Worm (Caenorhabditis elegans) whole organism, L2 larva: ENCODE results near the gene C08F11.7.
"Not testable (repeated sequence)": the region's sequence is repeated elsewhere in the genome, so short reads cannot be mapped to it uniquely, and the experiment has no call there.

ENCODE experiments used
- F13H6.1 ChIP-seq: sonication (generic microtip); optimal IDR thresholded peaks from 2 replicates; lab custom pipeline; 2016; ENCODE audit warnings: missing genetic modification characterization, missing compliant biosample characterization
- R02D3.7 ChIP-seq: fragments of 150-350 bp; optimal IDR thresholded peaks from 2 replicates; lab custom pipeline; 2014; ENCODE audit warnings: missing biosample characterization, missing genetic modification characterization
- Y55F3AM.14 ChIP-seq: fragments of 200-800 bp; sonication (Bioruptor generic); optimal IDR thresholded peaks from 2 replicates; lab custom pipeline; 2018; ENCODE audit warnings: mild to moderate bottlenecking, missing genetic modification characterization, missing compliant biosample characterization
- ZK546.5 ChIP-seq: sonication (generic microtip); optimal IDR thresholded peaks from 2 replicates; lab custom pipeline; 2017; ENCODE audit warnings: missing biosample characterization, missing genetic modification characterization
- aly-2 ChIP-seq: fragments of 150-350 bp; optimal IDR thresholded peaks from 2 replicates; lab custom pipeline; 2014; ENCODE audit warnings: missing biosample characterization, missing genetic modification characterization
- crh-2 ChIP-seq: sonication (generic microtip); optimal IDR thresholded peaks from 2 replicates; lab custom pipeline; 2017; ENCODE audit warnings: missing biosample characterization, missing genetic modification characterization
- dmd-4 ChIP-seq: sonication (generic microtip); optimal IDR thresholded peaks from 2 replicates; lab custom pipeline; 2017; ENCODE audit warnings: missing biosample characterization, missing genetic modification characterization
- elt-3 ChIP-seq: sonication (generic microtip); optimal IDR thresholded peaks from 2 replicates; lab custom pipeline; 2017; ENCODE audit warnings: missing biosample characterization, missing genetic modification characterization
- lin-11 ChIP-seq: fragments of 150-350 bp; sonication (generic microtip); optimal IDR thresholded peaks from 2 replicates; lab custom pipeline; 2014; ENCODE audit warnings: missing biosample characterization, missing genetic modification characterization, inconsistent platforms, mixed read lengths
- lin-13 ChIP-seq: fragments of 150-350 bp; optimal IDR thresholded peaks from 2 replicates; lab custom pipeline; 2014; ENCODE audit warnings: missing biosample characterization, missing genetic modification reagents, missing genetic modification characterization
- lin-39 ChIP-seq: fragments of 150-350 bp; optimal IDR thresholded peaks from 2 replicates; lab custom pipeline; 2014; ENCODE audit warnings: missing biosample characterization, missing genetic modification reagents, missing genetic modification characterization
- lsy-2 ChIP-seq, 2 experiments: fragments of 150-350 bp in 1 of 2; sonication (generic microtip) in 1 of 2; optimal IDR thresholded peaks; 2 replicates each; lab custom pipeline; 2014 to 2017; ENCODE audit warnings: missing biosample characterization in 2 of 2, missing genetic modification characterization in 2 of 2
- mab-5 ChIP-seq: fragments of 150-350 bp; optimal IDR thresholded peaks from 2 replicates; lab custom pipeline; 2014; ENCODE audit warnings: missing biosample characterization, missing genetic modification characterization
- mbf-1 ChIP-seq: sonication (generic microtip); optimal IDR thresholded peaks from 2 replicates; lab custom pipeline; 2017; ENCODE audit warnings: missing biosample characterization, missing genetic modification characterization
- mdl-1 ChIP-seq, 2 experiments: fragments of 150-350 bp in 1 of 2; sonication (generic microtip) in 1 of 2; optimal IDR thresholded peaks; 2 replicates each; lab custom pipeline; 2017; ENCODE audit warnings: missing biosample characterization in 2 of 2, missing genetic modification characterization in 2 of 2
- nhr-10 ChIP-seq: sonication (generic microtip); optimal IDR thresholded peaks from 2 replicates; lab custom pipeline; 2017; ENCODE audit warnings: missing biosample characterization, missing genetic modification characterization
- nhr-21 ChIP-seq: fragments of 150-350 bp; optimal IDR thresholded peaks from 2 replicates; lab custom pipeline; 2014; ENCODE audit warnings: missing biosample characterization, missing genetic modification characterization
- nhr-23 ChIP-seq: fragments of 150-350 bp; optimal IDR thresholded peaks from 2 replicates; lab custom pipeline; 2014; ENCODE audit warnings: missing biosample characterization, missing genetic modification reagents, missing genetic modification characterization
- nhr-237 ChIP-seq: fragments of 150-350 bp; optimal IDR thresholded peaks from 2 replicates; lab custom pipeline; 2014; ENCODE audit warnings: missing biosample characterization, missing genetic modification characterization
- nhr-25 ChIP-seq: fragments of 150-350 bp; sonication (generic microtip); optimal IDR thresholded peaks from 3 replicates; lab custom pipeline; 2014; ENCODE audit warnings: missing biosample characterization, missing genetic modification characterization
- nhr-6 ChIP-seq: fragments of 150-350 bp; optimal IDR thresholded peaks from 2 replicates; lab custom pipeline; 2014; ENCODE audit warnings: missing biosample characterization, missing genetic modification characterization
- nhr-77 ChIP-seq: fragments of 150-350 bp; optimal IDR thresholded peaks from 2 replicates; lab custom pipeline; 2014; ENCODE audit warnings: missing biosample characterization, missing genetic modification characterization
- peb-1 ChIP-seq: fragments of 150-350 bp; optimal IDR thresholded peaks from 2 replicates; lab custom pipeline; 2014; ENCODE audit warnings: missing biosample characterization, missing genetic modification characterization
- sma-3 ChIP-seq: sonication (generic microtip); optimal IDR thresholded peaks from 2 replicates; lab custom pipeline; 2016; ENCODE audit warnings: missing genetic modification reagents, missing genetic modification characterization, missing compliant biosample characterization
- sma-9 ChIP-seq, 2 experiments: fragments of 150-350 bp in 1 of 2; sonication (generic microtip) in 1 of 2; optimal IDR thresholded peaks; 2 replicates each; lab custom pipeline; 2014 to 2016; ENCODE audit warnings: missing genetic modification characterization in 2 of 2, mild to moderate bottlenecking in 1 of 2, missing biosample characterization in 1 of 2, missing compliant biosample characterization in 1 of 2, missing genetic modification reagents in 1 of 2, moderate library complexity in 1 of 2
- snpc-4 ChIP-seq: fragments of 150-350 bp; optimal IDR thresholded peaks from 2 replicates; lab custom pipeline; 2014; ENCODE audit warnings: missing biosample characterization, missing genetic modification characterization
- unc-39 ChIP-seq: fragments of 150-350 bp; optimal IDR thresholded peaks from 2 replicates; lab custom pipeline; 2014; ENCODE audit warnings: missing biosample characterization, missing genetic modification characterization
- unc-55 ChIP-seq: fragments of 150-350 bp; sonication (generic microtip); optimal IDR thresholded peaks from 3 replicates; lab custom pipeline; 2014; ENCODE audit warnings: missing biosample characterization, missing genetic modification reagents, missing genetic modification characterization
- unc-62 ChIP-seq: fragments of 150-350 bp; optimal IDR thresholded peaks from 2 replicates; lab custom pipeline; 2014; ENCODE audit warnings: missing biosample characterization, missing genetic modification reagents, missing genetic modification characterization
- zag-1 ChIP-seq: fragments of 150-350 bp; optimal IDR thresholded peaks from 2 replicates; lab custom pipeline; 2014; ENCODE audit warnings: missing biosample characterization, missing genetic modification characterization
- ztf-1 ChIP-seq: fragments of 200-800 bp; sonication (Bioruptor generic); conservative IDR thresholded peaks from 2 replicates; pipeline ENCODE4 v1.3.6; 2022; ENCODE audit warnings: missing genetic modification characterization, missing compliant biosample characterization
- ztf-4 ChIP-seq: fragments of 150-350 bp; optimal IDR thresholded peaks from 2 replicates; lab custom pipeline; 2014; ENCODE audit warnings: missing biosample characterization, missing genetic modification characterization

Gene C08F11.7

DNA sequence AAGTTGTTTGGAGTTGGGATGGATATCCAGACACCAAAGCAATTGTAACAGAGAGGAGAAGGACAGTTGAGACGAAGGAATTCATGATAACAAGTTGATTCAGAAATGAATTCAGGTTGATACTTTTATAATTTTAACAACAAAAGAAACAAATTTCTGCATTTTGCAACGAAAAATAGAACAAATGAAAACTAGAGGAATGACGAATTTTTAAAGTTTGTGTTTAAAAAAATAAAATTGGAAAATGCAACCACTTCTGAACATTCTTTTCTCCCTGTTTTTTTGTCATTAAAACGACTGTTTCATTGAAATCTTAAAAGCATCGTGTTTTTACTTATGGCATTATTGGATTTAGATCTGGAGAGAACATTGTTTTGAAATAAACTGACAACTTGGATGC, 25.5 kb downstream of the C08F11.7 start, which contains the start of gene Y45F10C.2:
Gene Y45F10C.2 (minus strand): TSS at position 101 of the 400 bp plus-strand sequence.
- TF ChIP-seq nhr-23 (tag; lab: Kevin White, UChicago); ZK546.5; F13H6.1 (tag; lab: Kevin White, UChicago): not testable (repeated sequence)

DNA sequence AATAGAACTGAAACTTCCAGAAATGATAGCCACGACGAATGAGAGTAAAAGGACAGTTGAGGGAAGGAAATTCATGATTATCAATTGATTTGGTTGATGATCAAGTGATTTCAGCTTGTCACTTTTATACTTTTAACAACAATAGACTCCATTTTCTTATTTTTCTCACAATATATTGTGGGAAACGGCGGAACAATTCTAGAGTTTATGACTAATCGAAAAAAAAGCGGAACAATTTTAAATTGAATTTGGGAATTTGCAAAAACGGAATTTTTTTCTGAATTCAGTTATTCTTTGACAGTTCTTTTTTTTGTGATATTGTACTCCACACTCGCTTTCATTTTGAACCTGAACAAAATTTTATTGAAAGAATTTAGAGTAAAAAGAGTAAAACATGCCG, 27.0 kb downstream of the C08F11.7 start, which contains the start of gene Y45F10C.4:
Gene Y45F10C.4 (minus strand): TSS at position 101 of the 400 bp plus-strand sequence.
- no peak for TF ChIP-seq nhr-77 (tag; lab: Kevin White, UChicago)
- no peak for TF ChIP-seq nhr-237 (tag; lab: Kevin White, UChicago)
- no peak for TF ChIP-seq mab-5 (tag; lab: Kevin White, UChicago)
- TF ChIP-seq ztf-1 (GFP tag; lab: Robert Waterston, UW): no peak
- no peak for TF ChIP-seq zag-1 (tag; lab: Kevin White, UChicago)
- no peak for TF ChIP-seq unc-39 (tag; lab: Kevin White, UChicago)
- no peak for TF ChIP-seq nhr-25 (tag; lab: Kevin White, UChicago)
- TF ChIP-seq, all 48 proteins: peak for 0

DNA sequence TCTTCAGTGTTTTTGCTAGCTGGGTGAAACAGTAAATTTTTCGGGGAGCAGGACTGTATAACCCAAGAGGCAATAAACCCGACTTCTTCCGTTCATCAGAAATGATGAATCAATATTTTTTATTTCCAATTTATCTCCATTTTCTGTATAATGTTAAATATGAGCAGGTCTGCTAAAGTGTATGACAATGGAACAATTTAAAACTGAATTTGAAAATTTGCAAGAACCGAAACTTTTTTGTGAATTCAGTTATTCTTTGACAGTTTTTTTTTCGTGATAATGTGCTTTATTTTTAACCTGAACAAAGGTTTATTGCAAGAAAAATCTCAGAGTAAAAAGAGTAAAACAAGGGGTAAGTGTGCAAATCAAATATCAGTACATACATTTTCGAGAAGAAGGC, 28.0 kb downstream of the C08F11.7 start:
- TF ChIP-seq lin-39 (tag; lab: Kevin White, UChicago) (no peak), nhr-21 (tag; lab: Kevin White, UChicago) (no peak), dmd-4 (no peak), unc-62 (GFP tag; lab: Kevin White, UChicago) (no peak), ztf-4 (tag; lab: Kevin White, UChicago) (no peak), lin-11 (no peak), R02D3.7 (tag; lab: Kevin White, UChicago) (no peak), unc-55 (GFP tag; lab: Kevin White, UChicago) (no peak), lin-13 (GFP tag; lab: Kevin White, UChicago) (no peak), Y55F3AM.14 (GFP tag; lab: Kevin White, UChicago) (no peak), mbf-1 (tag; lab: Kevin White, UChicago) (no peak), aly-2 (no peak)
- TF ChIP-seq, all 48 proteins: peak for 0

DNA sequence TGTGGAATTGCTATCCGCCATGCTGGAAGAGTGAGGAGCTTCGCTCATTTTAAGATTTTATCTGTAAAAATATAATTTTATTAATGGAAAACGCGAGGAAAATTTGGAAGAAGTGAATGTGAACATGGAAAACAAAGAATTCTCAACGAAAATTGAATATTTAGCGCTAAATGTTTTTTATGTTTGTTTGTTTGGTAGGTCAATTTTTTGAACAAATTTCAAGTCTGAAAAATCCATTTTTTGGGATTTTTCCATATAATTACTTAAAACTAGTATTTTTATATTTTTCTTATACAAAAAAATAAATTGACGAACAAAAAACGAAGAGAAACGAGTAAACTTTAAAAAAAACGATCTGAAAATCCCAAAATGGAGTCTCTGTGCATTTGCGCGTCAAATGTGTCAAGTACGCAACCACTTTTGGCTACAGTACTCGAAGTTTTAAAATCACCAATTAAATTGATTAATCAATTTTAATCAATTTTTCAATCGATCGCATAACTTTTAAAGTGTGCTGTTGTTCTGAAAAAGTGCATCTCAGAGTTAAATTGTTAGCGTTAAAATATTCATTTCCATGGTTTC, 29.9 kb downstream of the C08F11.7 start, which contains the start of gene fbxa-215:
Gene fbxa-215 (minus strand): TSS at position 61 of the 582 bp plus-strand sequence.
- TF ChIP-seq peb-1 (tag; lab: Kevin White, UChicago) (no peak), nhr-6 (tag; lab: Kevin White, UChicago) (no peak), crh-2 (tag; lab: Kevin White, UChicago) (no peak), nhr-237 (tag; lab: Kevin White, UChicago) (no peak), elt-3 (tag; lab: Kevin White, UChicago) (no peak), lsy-2 (tag; optimal IDR thresholded peaks at IDR 0.05; lab: Kevin White, UChicago) (no peak), lin-39 (tag; lab: Kevin White, UChicago) (no peak), unc-62 (GFP tag; lab: Kevin White, UChicago) (no peak), nhr-23 (tag; lab: Kevin White, UChicago) (no peak), sma-9 (GFP tag; optimal IDR thresholded peaks at IDR 0.05; lab: Kevin White, UChicago) (no peak), sma-9 (tag; optimal IDR thresholded peaks at IDR 0.05; lab: Kevin White, UChicago) (no peak), nhr-10 (tag; lab: Kevin White, UChicago) (no peak)

DNA sequence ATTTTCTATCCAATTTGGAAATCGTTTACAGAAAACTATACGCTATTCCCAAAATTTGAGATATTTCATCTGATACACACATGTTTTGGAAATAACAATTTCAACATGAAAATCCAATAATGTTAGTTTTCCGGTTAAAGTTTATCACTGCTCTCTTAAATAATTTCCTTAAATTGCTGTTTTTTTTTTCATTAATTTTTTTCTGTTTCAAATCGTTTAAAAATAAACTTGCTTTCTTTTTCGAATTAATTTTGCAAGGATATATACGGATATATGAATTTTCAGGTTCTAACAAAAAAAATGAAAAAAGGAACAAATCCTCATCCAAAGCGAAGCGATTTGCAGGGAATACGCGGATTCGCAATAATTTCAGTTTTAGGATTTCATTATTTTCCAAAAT, 36.4 kb downstream of the C08F11.7 start, which contains the start of gene oac-48:
Gene oac-48 (plus strand): TSS at position 301 of the 400 bp plus-strand sequence.
- TF ChIP-seq sma-9 (GFP tag; optimal IDR thresholded peaks at IDR 0.05; lab: Kevin White, UChicago) (no peak), sma-9 (tag; optimal IDR thresholded peaks at IDR 0.05; lab: Kevin White, UChicago) (no peak), crh-2 (tag; lab: Kevin White, UChicago) (no peak), F13H6.1 (tag; lab: Kevin White, UChicago) (no peak), mdl-1 (tag; optimal IDR thresholded peaks at IDR 0.05; lab: Kevin White, UChicago) (no peak), nhr-237 (tag; lab: Kevin White, UChicago) (no peak), nhr-6 (tag; lab: Kevin White, UChicago) (no peak), R02D3.7 (tag; lab: Kevin White, UChicago) (no peak), nhr-23 (tag; lab: Kevin White, UChicago) (no peak), snpc-4 (no peak), lin-13 (GFP tag; lab: Kevin White, UChicago) (no peak), sma-3 (no peak), nhr-77 (tag; lab: Kevin White, UChicago) (no peak), zag-1 (tag; lab: Kevin White, UChicago) (no peak), unc-39 (tag; lab: Kevin White, UChicago) (no peak), unc-62 (GFP tag; lab: Kevin White, UChicago) (no peak)
